Fruit fly (Drosophila melanogaster) whole organism, embryonic: ENCODE results near the gene tbc.

ENCODE experiments used
- Abd-B ChIP-seq: fragments of 200-800 bp; sonication (Bioruptor generic); optimal IDR thresholded peaks from 2 replicates; lab custom pipeline; 2018; ENCODE audit warnings: missing biosample characterization, mild to moderate bottlenecking, missing genetic modification characterization, moderate library complexity
- Ada2b ChIP-seq: fragments of 200-800 bp; sonication (Bioruptor generic); IDR thresholded peaks from 2 replicates; pipeline ENCODE4 v1.3.6; 2022; ENCODE audit warnings: missing biosample characterization, missing genetic modification characterization
- Antp ChIP-seq: fragments of 200-800 bp; sonication (Bioruptor generic); optimal IDR thresholded peaks from 3 replicates; lab custom pipeline; 2016; ENCODE audit warnings: missing biosample characterization, missing genetic modification characterization
- Atf-2 ChIP-seq: fragments of 200-800 bp; sonication (Bioruptor generic); optimal IDR thresholded peaks from 2 replicates; lab custom pipeline; 2016; ENCODE audit warnings: missing biosample characterization, missing genetic modification characterization
- CG10462 ChIP-seq: fragments of 200-800 bp; sonication (Bioruptor generic); optimal IDR thresholded peaks from 2 replicates; lab custom pipeline; 2016; ENCODE audit warnings: missing biosample characterization, missing genetic modification characterization
- CG10654 ChIP-seq: fragments of 200-800 bp; sonication (Bioruptor generic); optimal IDR thresholded peaks from 2 replicates; lab custom pipeline; 2016; ENCODE audit warnings: missing biosample characterization, missing genetic modification characterization
- CG11093 ChIP-seq: fragments of 200-800 bp; sonication (Bioruptor generic); IDR thresholded peaks from 3 replicates; pipeline ENCODE4 v1.3.6; 2022; ENCODE audit warnings: missing biosample characterization, missing genetic modification characterization
- CG11560 ChIP-seq: fragments of 200-800 bp; sonication (Bioruptor generic); IDR thresholded peaks from 3 replicates; pipeline ENCODE4 v1.3.6; 2022; ENCODE audit warnings: missing biosample characterization, missing genetic modification characterization
- CG11723 ChIP-seq: fragments of 200-800 bp; sonication (Bioruptor generic); optimal IDR thresholded peaks from 2 replicates; lab custom pipeline; 2017; ENCODE audit warnings: missing biosample characterization, mild to moderate bottlenecking, missing genetic modification characterization
- CG12744 ChIP-seq: fragments of 200-800 bp; sonication (Bioruptor generic); optimal IDR thresholded peaks from 2 replicates; lab custom pipeline; 2016; ENCODE audit warnings: missing biosample characterization, missing genetic modification characterization
- CG12769 ChIP-seq: fragments of 200-800 bp; sonication (Bioruptor generic); optimal IDR thresholded peaks from 2 replicates; lab custom pipeline; 2019; ENCODE audit warnings: missing biosample characterization, mild to moderate bottlenecking, missing genetic modification characterization, moderate library complexity
- CG12942 ChIP-seq: fragments of 200-800 bp; sonication (Bioruptor generic); optimal IDR thresholded peaks from 3 replicates; lab custom pipeline; 2016; ENCODE audit warnings: missing biosample characterization, missing genetic modification characterization
- CG15011 ChIP-seq: fragments of 200-800 bp; sonication (Bioruptor generic); optimal IDR thresholded peaks from 3 replicates; lab custom pipeline; 2018; ENCODE audit warnings: missing biosample characterization, mild to moderate bottlenecking, missing genetic modification characterization
- CG15073 ChIP-seq: fragments of 200-800 bp; sonication (Bioruptor generic); optimal IDR thresholded peaks from 2 replicates; lab custom pipeline; 2016; ENCODE audit warnings: missing biosample characterization, missing genetic modification characterization
- CG15479 ChIP-seq: fragments of 200-800 bp; sonication (Bioruptor generic); optimal IDR thresholded peaks from 3 replicates; lab custom pipeline; 2019; ENCODE audit warnings: missing biosample characterization, mild to moderate bottlenecking, missing genetic modification characterization, moderate library complexity
- CG18619 ChIP-seq: fragments of 200-800 bp; sonication (Bioruptor generic); optimal IDR thresholded peaks from 3 replicates; lab custom pipeline; 2017; ENCODE audit warnings: missing biosample characterization, mild to moderate bottlenecking, missing genetic modification characterization
- CG4404 ChIP-seq: fragments of 200-800 bp; sonication (Bioruptor generic); IDR thresholded peaks from 2 replicates; pipeline ENCODE4 v1.3.6; 2022; ENCODE audit warnings: missing biosample characterization, missing genetic modification characterization
- CG4424 ChIP-seq: fragments of 200-800 bp; sonication (Bioruptor generic); optimal IDR thresholded peaks from 3 replicates; lab custom pipeline; 2016; ENCODE audit warnings: missing biosample characterization, missing genetic modification characterization
- CG5245 ChIP-seq: fragments of 200-800 bp; sonication (Bioruptor generic); optimal IDR thresholded peaks from 3 replicates; lab custom pipeline; 2016; ENCODE audit warnings: missing biosample characterization, missing genetic modification characterization
- CG6654 ChIP-seq: fragments of 200-800 bp; sonication (Bioruptor generic); optimal IDR thresholded peaks from 2 replicates; lab custom pipeline; 2017; ENCODE audit warnings: missing biosample characterization, mild to moderate bottlenecking, missing genetic modification characterization
- CG8388 ChIP-seq: fragments of 200-800 bp; sonication (Bioruptor generic); optimal IDR thresholded peaks from 2 replicates; lab custom pipeline; 2019; ENCODE audit warnings: missing biosample characterization, mild to moderate bottlenecking, missing genetic modification characterization, moderate library complexity
- CoRest ChIP-seq: fragments of 200-800 bp; sonication (Bioruptor generic); optimal IDR thresholded peaks from 3 replicates; lab custom pipeline; 2018; ENCODE audit warnings: missing biosample characterization, mild to moderate bottlenecking, missing genetic modification characterization, moderate library complexity
- Dip3 ChIP-seq: fragments of 200-800 bp; sonication (Bioruptor generic); optimal IDR thresholded peaks from 3 replicates; lab custom pipeline; 2016; ENCODE audit warnings: missing biosample characterization, missing genetic modification characterization
- Ets97D ChIP-seq: fragments of 200-800 bp; sonication (Bioruptor generic); optimal IDR thresholded peaks from 3 replicates; lab custom pipeline; 2016; ENCODE audit warnings: missing biosample characterization, missing genetic modification characterization
- Kr ChIP-seq: fragments of 200-800 bp; sonication (Bioruptor generic); optimal IDR thresholded peaks from 2 replicates; lab custom pipeline; 2017; ENCODE audit warnings: missing biosample characterization, mild to moderate bottlenecking, missing genetic modification characterization
- Max ChIP-seq: fragments of 200-800 bp; sonication (Bioruptor generic); optimal IDR thresholded peaks from 2 replicates; lab custom pipeline; 2016; ENCODE audit warnings: missing biosample characterization, mild to moderate bottlenecking, missing genetic modification characterization
- Nf-YC ChIP-seq: fragments of 200-800 bp; optimal IDR thresholded peaks from 3 replicates; lab custom pipeline; 2019; ENCODE audit warnings: missing biosample characterization, mild to moderate bottlenecking, missing genetic modification characterization, moderate library complexity
- Ravus ChIP-seq: fragments of 200-800 bp; sonication (Bioruptor generic); IDR thresholded peaks from 2 replicates; pipeline ENCODE4 v1.3.6; 2022; ENCODE audit warnings: missing biosample characterization, missing genetic modification characterization
- Ssrp ChIP-seq: fragments of 200-800 bp; sonication (Bioruptor generic); optimal IDR thresholded peaks from 2 replicates; lab custom pipeline; 2018; ENCODE audit warnings: missing biosample characterization, mild to moderate bottlenecking, missing genetic modification characterization, moderate library complexity
- Stat92E ChIP-seq, 3 experiments: fragments of >200 bp in 2 of 3; fragments of 200-800 bp in 1 of 3; sonication (Bioruptor generic) in 1 of 3; optimal IDR thresholded peaks; 2 replicates each; lab custom pipeline; 2017 to 2019; ENCODE audit warnings: missing biosample characterization in 3 of 3, missing genetic modification characterization in 3 of 3, mild to moderate bottlenecking in 1 of 3, moderate library complexity in 1 of 3
- Taf1 ChIP-seq: fragments of 200-800 bp; sonication (Bioruptor generic); IDR thresholded peaks from 2 replicates; pipeline ENCODE4 v1.3.6; 2022; ENCODE audit warnings: missing biosample characterization, missing genetic modification characterization
- ara ChIP-seq: fragments of 200-800 bp; sonication (Bioruptor generic); IDR thresholded peaks from 2 replicates; pipeline ENCODE4 v1.3.6; 2022; ENCODE audit warnings: missing biosample characterization, missing genetic modification characterization
- btn ChIP-seq: fragments of 200-800 bp; sonication (Bioruptor generic); optimal IDR thresholded peaks from 2 replicates; lab custom pipeline; 2016; ENCODE audit warnings: missing biosample characterization, missing genetic modification characterization
- cwo ChIP-seq: fragments of 200-800 bp; sonication (Bioruptor generic); optimal IDR thresholded peaks from 3 replicates; lab custom pipeline; 2017; ENCODE audit warnings: missing biosample characterization, missing genetic modification characterization, mild to moderate bottlenecking, moderate library complexity, missing genetic modification reagents
- dati ChIP-seq: fragments of 200-800 bp; sonication (Bioruptor generic); IDR thresholded peaks from 2 replicates; pipeline ENCODE4 v1.3.6; 2022; ENCODE audit warnings: missing biosample characterization, missing genetic modification characterization
- exex ChIP-seq: fragments of 200-800 bp; sonication (Bioruptor generic); optimal IDR thresholded peaks from 4 replicates; lab custom pipeline; 2018; ENCODE audit warnings: missing biosample characterization, mild to moderate bottlenecking, missing genetic modification characterization, moderate library complexity
- gcm ChIP-seq: fragments of 200-800 bp; sonication (Bioruptor generic); optimal IDR thresholded peaks from 2 replicates; lab custom pipeline; 2019; ENCODE audit warnings: missing biosample characterization, mild to moderate bottlenecking, missing genetic modification characterization, moderate library complexity
- gcm2 ChIP-seq: fragments of 200-800 bp; sonication (Bioruptor generic); optimal IDR thresholded peaks from 2 replicates; lab custom pipeline; 2016; ENCODE audit warnings: missing biosample characterization, missing genetic modification characterization
- gem ChIP-seq: fragments of 200-800 bp; sonication (Bioruptor generic); optimal IDR thresholded peaks from 2 replicates; lab custom pipeline; 2019; ENCODE audit warnings: missing biosample characterization, mild to moderate bottlenecking, missing genetic modification characterization, moderate library complexity
- grn ChIP-seq: fragments of 200-800 bp; sonication (Bioruptor generic); optimal IDR thresholded peaks from 3 replicates; lab custom pipeline; 2017; ENCODE audit warnings: missing biosample characterization, missing genetic modification characterization
- gsb-n ChIP-seq: fragments of 200-800 bp; sonication (Bioruptor generic); optimal IDR thresholded peaks from 3 replicates; lab custom pipeline; 2018; ENCODE audit warnings: missing biosample characterization, mild to moderate bottlenecking, missing genetic modification characterization
- gt ChIP-seq: fragments of 200-800 bp; sonication (Bioruptor generic); IDR thresholded peaks from 2 replicates; pipeline ENCODE4 v1.3.6; 2022; ENCODE audit warnings: missing biosample characterization, missing genetic modification characterization
- lbe ChIP-seq: fragments of 200-800 bp; sonication (Bioruptor generic); optimal IDR thresholded peaks from 2 replicates; lab custom pipeline; 2016; ENCODE audit warnings: missing biosample characterization, mild to moderate bottlenecking, missing genetic modification characterization
- pfk ChIP-seq: fragments of 200-800 bp; sonication (Bioruptor generic); optimal IDR thresholded peaks from 2 replicates; lab custom pipeline; 2018; ENCODE audit warnings: missing biosample characterization, mild to moderate bottlenecking, missing genetic modification characterization, moderate library complexity
- ranshi ChIP-seq: fragments of 200-800 bp; sonication (Bioruptor generic); IDR thresholded peaks from 2 replicates; pipeline ENCODE4 v1.3.6; 2022; ENCODE audit warnings: missing biosample characterization, missing genetic modification characterization
- slbo ChIP-seq: fragments of 200-800 bp; sonication (Bioruptor generic); IDR thresholded peaks from 2 replicates; pipeline ENCODE4 v1.3.6; 2022; ENCODE audit warnings: missing biosample characterization, missing genetic modification characterization
- slp2 ChIP-seq: fragments of 200-800 bp; sonication (Bioruptor generic); optimal IDR thresholded peaks from 2 replicates; lab custom pipeline; 2016; ENCODE audit warnings: missing biosample characterization, missing genetic modification characterization
- sr ChIP-seq: fragments of 200-800 bp; sonication (Bioruptor generic); IDR thresholded peaks from 3 replicates; pipeline ENCODE4 v1.3.6; 2022; ENCODE audit warnings: missing biosample characterization, missing genetic modification characterization
- ttk ChIP-seq: fragments of 200-800 bp; sonication (Bioruptor generic); IDR thresholded peaks from 2 replicates; pipeline ENCODE4 v2.1.2; 2022; ENCODE audit warnings: missing biosample characterization, missing genetic modification characterization
- vfl ChIP-seq: fragments of 200-800 bp; sonication (Bioruptor generic); optimal IDR thresholded peaks from 2 replicates; lab custom pipeline; 2016; ENCODE audit warnings: missing biosample characterization, missing genetic modification characterization

The tbc gene

DNA sequence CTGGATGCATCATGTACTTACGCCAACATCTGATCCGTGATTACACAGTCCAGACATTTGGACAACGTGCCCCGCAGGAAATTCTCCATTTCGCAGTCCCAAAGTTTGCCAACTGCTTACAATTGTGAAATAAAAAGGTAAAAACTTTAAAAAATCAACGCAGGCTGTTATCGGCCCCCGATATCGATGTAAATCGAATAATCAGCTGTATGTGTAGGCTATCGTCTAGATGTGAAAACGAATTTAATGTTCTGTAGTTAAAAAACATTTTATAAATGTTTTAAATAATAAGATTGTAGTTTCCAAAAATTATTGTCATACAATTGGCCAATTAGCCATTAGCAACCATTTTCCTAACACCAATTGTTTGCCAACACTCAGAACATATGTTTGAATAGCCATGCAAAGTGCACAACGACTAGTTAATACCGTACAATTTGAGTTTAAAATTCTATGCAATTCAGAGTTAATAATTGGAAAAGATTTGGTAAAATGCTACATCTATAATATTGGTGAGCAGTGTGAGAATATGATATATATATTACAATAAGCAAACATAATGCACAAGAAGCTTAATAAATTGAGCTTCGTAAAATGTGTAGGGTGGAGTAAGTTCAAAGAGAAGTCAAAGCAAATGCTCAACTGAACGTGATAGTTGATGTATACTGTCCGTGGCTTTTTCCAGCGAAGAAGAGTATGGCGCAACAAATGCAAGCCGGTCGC, 19.5 kb upstream of the tbc start, which contains the start of the genes CG11710 and mal (continued):
- TF ChIP-seq pfk (GFP tag; lab: Kevin White, UChicago): peak; percentile 14
- TF ChIP-seq Kr: no peak
- peak; percentile 50 for TF ChIP-seq Antp
- TF ChIP-seq gcm2 (GFP tag; lab: Kevin White, UChicago): no peak
- TF ChIP-seq CG4404 (GFP tag; lab: Robert Waterston, UW): peak; percentile 58; the same call in 1 of the 2 replicates
- peak; percentile 76 for TF ChIP-seq CG5245 (GFP tag; lab: Kevin White, UChicago)
- peak; percentile 52 for TF ChIP-seq CG8388 (GFP tag; lab: Kevin White, UChicago)
- TF ChIP-seq CG4424 (GFP tag; lab: Kevin White, UChicago): peak; percentile 79
- TF ChIP-seq cwo (GFP tag; lab: Kevin White, UChicago): peak; percentile 73
- TF ChIP-seq grn (GFP tag; lab: Kevin White, UChicago): no peak
- TF ChIP-seq gsb-n: no peak
- TF ChIP-seq Abd-B (GFP tag; lab: Kevin White, UChicago): peak; percentile 85
- peak in 1 of 3 experiments; percentile 81 for TF ChIP-seq Stat92E (GFP tag; optimal IDR thresholded peaks at IDR 0.05; lab: Kevin White, UChicago)
- TF ChIP-seq lbe (GFP tag; lab: Kevin White, UChicago): peak; percentile 67
- TF ChIP-seq CG11723 (GFP tag; lab: Kevin White, UChicago): no peak
- TF ChIP-seq ranshi: peak; percentile 60; the same call in 1 of the 2 replicates
- no peak for TF ChIP-seq dati (GFP tag; lab: Robert Waterston, UW)
- TF ChIP-seq Taf1 (GFP tag; lab: Robert Waterston, UW): peak; percentile 23; the same call in 1 of the 2 replicates
- peak; percentile 72 for TF ChIP-seq CG10654 (GFP tag; lab: Kevin White, UChicago)
- peak; percentile 73 for TF ChIP-seq Ada2b (GFP tag; lab: Robert Waterston, UW)
- peak; percentile 58 for TF ChIP-seq CG6654
- peak; percentile 84 for TF ChIP-seq Dip3 (GFP tag; lab: Kevin White, UChicago)
- TF ChIP-seq ttk (GFP tag; lab: Robert Waterston, UW): peak; percentile 56; the same call in 1 of the 2 replicates
- TF ChIP-seq gcm (GFP tag; lab: Kevin White, UChicago): no peak
- no peak for TF ChIP-seq CG15073 (GFP tag; lab: Kevin White, UChicago)
- peak; percentile 64 for TF ChIP-seq slp2 (GFP tag; lab: Kevin White, UChicago)
- no peak for TF ChIP-seq gt (GFP tag; lab: Robert Waterston, UW)
- peak; percentile 14 for TF ChIP-seq btn (GFP tag; lab: Kevin White, UChicago)
- TF ChIP-seq ara (GFP tag; lab: Robert Waterston, UW): peak; percentile 37; the same call in 1 of the 2 replicates
- no peak for TF ChIP-seq Ssrp (tag; lab: Kevin White, UChicago)
- peak; percentile 84 for TF ChIP-seq CoRest (tag; lab: Kevin White, UChicago)
- TF ChIP-seq CG15479: no peak
- peak; percentile 86; the same call in 2 of the 3 replicates for TF ChIP-seq CG11560
- peak; percentile 72 for TF ChIP-seq Max (GFP tag; lab: Kevin White, UChicago)
- TF ChIP-seq exex: peak; percentile 48
- TF ChIP-seq Atf-2: peak; percentile 40
- TF ChIP-seq CG12744 (GFP tag; lab: Kevin White, UChicago): peak; percentile 48
- peak; percentile 32 for TF ChIP-seq CG12942 (GFP tag; lab: Kevin White, UChicago)
- no peak for TF ChIP-seq CG18619 (GFP tag; lab: Kevin White, UChicago)
- peak; percentile 73 for TF ChIP-seq CG11093 (GFP tag; lab: Robert Waterston, UW)
- peak; percentile 31 for TF ChIP-seq Ravus (GFP tag; lab: Robert Waterston, UW)
- no peak for TF ChIP-seq CG12769 (tag; lab: Kevin White, UChicago)
- peak; percentile 44 for TF ChIP-seq Ets97D (GFP tag; lab: Kevin White, UChicago)
- no peak for TF ChIP-seq sr (GFP tag; lab: Robert Waterston, UW)
- TF ChIP-seq slbo (GFP tag; lab: Robert Waterston, UW): peak; percentile 73
- TF ChIP-seq CG10462: peak; percentile 43
- TF ChIP-seq gem: no peak
- TF ChIP-seq CG15011 (GFP tag; lab: Kevin White, UChicago): no peak
- TF ChIP-seq Nf-YC (tag; lab: Kevin White, UChicago): peak; percentile 81
- TF ChIP-seq vfl (GFP tag; lab: Kevin White, UChicago): peak; percentile 43
